Fruit fly (Drosophila melanogaster): ENCODE data around the gene Frq1.

dm6 chrX:18207533-18207932 lies 52.4 kb downstream of the Frq1 start:
- TF ChIP-seq pad (GFP tag; optimal IDR thresholded peaks at IDR 0.05) (no peak), toe (GFP tag; optimal IDR thresholded peaks at IDR 0.05) (no peak), CG7045 (GFP tag; optimal IDR thresholded peaks at IDR 0.05) (no peak), cnc (optimal IDR thresholded peaks at IDR 0.05) (no peak), CG7101 (tag; optimal IDR thresholded peaks at IDR 0.05) (no peak), Hr96 (GFP tag; optimal IDR thresholded peaks at IDR 0.05) (no peak), Crg-1 (GFP tag; optimal IDR thresholded peaks at IDR 0.05) (no peak), kay (GFP tag; ENCODE audit: borderline replicate concordance) (no peak), Mnt (GFP tag; optimal IDR thresholded peaks at IDR 0.05) (no peak)
